Worm (Caenorhabditis elegans): ENCODE measurements around the gene D1046.2.
"Not testable (repeated sequence)": the region's sequence is repeated elsewhere in the genome, so short reads cannot be mapped to it uniquely, and the experiment has no call there.

The D1046.2 gene

ce11 chrIV:8967990-8968389 is 42.1 kb upstream of the D1046.2 start, which contains the start of gene suex-2:
suex-2 (plus strand) TSS chrIV:8968290.
- TF ChIP-seq che-1 (tag; optimal IDR thresholded peaks at IDR 0.05) (no peak), ets-4 (tag; optimal IDR thresholded peaks at IDR 0.05) (no peak), ttx-3 (tag; optimal IDR thresholded peaks at IDR 0.05) (no peak), ceh-45 (GFP tag; IDR thresholded peaks at IDR 0.05) (no peak), pha-2 (tag; optimal IDR thresholded peaks at IDR 0.05) (no peak), unc-3 (GFP tag; conservative IDR thresholded peaks at IDR 0.05) (no peak), unc-3 (tag; optimal IDR thresholded peaks at IDR 0.05) (no peak), ceh-48 (tag; optimal IDR thresholded peaks at IDR 0.05) (no peak)

ce11 chrIV:8965883-8966282 is 40.0 kb upstream of the D1046.2 start, which contains the start of gene C53B4.2:
C53B4.2 (plus strand) TSS chrIV:8966183.
- TF ChIP-seq ahr-1 (tag; optimal IDR thresholded peaks at IDR 0.05): no peak
- TF ChIP-seq hlh-30 (tag; optimal IDR thresholded peaks at IDR 0.05; ENCODE audit: insufficient read depth): peak; percentile 17

- TF ChIP-seq unc-3 (GFP tag; conservative IDR thresholded peaks at IDR 0.05): peak; percentile 75
- TF ChIP-seq unc-3 (tag; optimal IDR thresholded peaks at IDR 0.05): not testable (repeated sequence)
- peak; percentile 46 for TF ChIP-seq sox-2 (GFP tag; IDR thresholded peaks at IDR 0.05)
These were observed 38.2 kb upstream of the D1046.2 start for ce11 chrIV:8964042-8964441.

- no peak for TF ChIP-seq unc-55 (GFP tag; optimal IDR thresholded peaks at IDR 0.05)
- no peak for TF ChIP-seq rnt-1 (tag; optimal IDR thresholded peaks at IDR 0.05)
- TF ChIP-seq ets-4 (tag; optimal IDR thresholded peaks at IDR 0.05): no peak
- TF ChIP-seq gmeb-2 (tag; optimal IDR thresholded peaks at IDR 0.05): no peak
- TF ChIP-seq sox-2 (GFP tag; IDR thresholded peaks at IDR 0.05): no peak
- no peak for TF ChIP-seq hlh-8 (tag; optimal IDR thresholded peaks at IDR 0.05)
- no peak for TF ChIP-seq K09A11.1 (tag; optimal IDR thresholded peaks at IDR 0.05; ENCODE audit: insufficient read depth)
- TF ChIP-seq C08G9.2 (tag; optimal IDR thresholded peaks at IDR 0.05): no peak
- no peak for TF ChIP-seq ceh-48 (tag; optimal IDR thresholded peaks at IDR 0.05)
- TF ChIP-seq pqm-1 (tag; optimal IDR thresholded peaks at IDR 0.05): no peak
- no peak for TF ChIP-seq ceh-24 (tag; optimal IDR thresholded peaks at IDR 0.05)
- no peak for TF ChIP-seq lim-6 (tag; optimal IDR thresholded peaks at IDR 0.05)
These were observed 30.3 kb upstream of the D1046.2 start, which contains the start of gene tpra-1 for ce11 chrIV:8956189-8956588. tpra-1 (plus strand) TSS chrIV:8956489.

- no peak for TF ChIP-seq zip-5 (tag; optimal IDR thresholded peaks at IDR 0.05)
These were observed 28.3 kb upstream of the D1046.2 start for ce11 chrIV:8954126-8954525.

ce11 chrIV:8951953-8952567 is 26.2 kb upstream of the D1046.2 start:
- TF ChIP-seq elt-2 (tag; optimal IDR thresholded peaks at IDR 0.05): no peak
- TF ChIP-seq pha-4 (tag; optimal IDR thresholded peaks at IDR 0.05): no peak

ce11 chrIV:8949078-8950039 is 23.5 kb upstream of the D1046.2 start:
- peak; percentile 65 for TF ChIP-seq hlh-30 (tag; optimal IDR thresholded peaks at IDR 0.05; ENCODE audit: insufficient read depth)
- no peak for TF ChIP-seq ceh-22 (tag; optimal IDR thresholded peaks at IDR 0.05)

- TF ChIP-seq ceh-31 (tag; optimal IDR thresholded peaks at IDR 0.05) (no peak), tbx-2 (tag; optimal IDR thresholded peaks at IDR 0.05) (no peak), hlh-30 (tag; optimal IDR thresholded peaks at IDR 0.05; ENCODE audit: insufficient read depth) (peak; percentile 74), unc-86 (tag; optimal IDR thresholded peaks at IDR 0.05) (no peak), C08G9.2 (tag; optimal IDR thresholded peaks at IDR 0.05) (no peak), rnt-1 (tag; optimal IDR thresholded peaks at IDR 0.05) (peak; percentile 2), hlh-13 (GFP tag; optimal IDR thresholded peaks at IDR 0.05) (no peak), hlh-8 (tag; optimal IDR thresholded peaks at IDR 0.05) (no peak), pat-9 (tag; optimal IDR thresholded peaks at IDR 0.05) (no peak), unc-42 (tag; optimal IDR thresholded peaks at IDR 0.05) (no peak), ceh-22 (tag; optimal IDR thresholded peaks at IDR 0.05) (no peak), ceh-18 (tag; optimal IDR thresholded peaks at IDR 0.05) (peak; percentile 56), ceh-45 (GFP tag; IDR thresholded peaks at IDR 0.05) (no peak), ceh-30 (tag; optimal IDR thresholded peaks at IDR 0.05) (no peak), gmeb-2 (tag; optimal IDR thresholded peaks at IDR 0.05) (no peak), sox-2 (GFP tag; IDR thresholded peaks at IDR 0.05) (no peak), mec-3 (tag; optimal IDR thresholded peaks at IDR 0.05; ENCODE audit: borderline replicate concordance) (no peak), nhr-232 (tag; optimal IDR thresholded peaks at IDR 0.05) (no peak), nhr-11 (tag; optimal IDR thresholded peaks at IDR 0.05) (no peak)
These were observed 21.3 kb upstream of the D1046.2 start for ce11 chrIV:8947146-8947545.
